Worm (Caenorhabditis elegans) whole organism, L1 larva: ENCODE data around the gene F22E5.13.

Experiments
- C34B4.2 ChIP-seq: sonication (generic microtip); optimal IDR thresholded peaks from 2 replicates; lab custom pipeline; 2017; ENCODE audit warnings: mild to moderate bottlenecking, missing genetic modification characterization, missing compliant biosample characterization
- blmp-1 ChIP-seq: fragments of 150-350 bp; optimal IDR thresholded peaks from 2 replicates; lab custom pipeline; 2014; ENCODE audit warnings: missing biosample characterization, missing genetic modification characterization
- ceh-63 ChIP-seq: fragments of 200-800 bp; sonication (Bioruptor generic); optimal IDR thresholded peaks from 2 replicates; lab custom pipeline; 2018; ENCODE audit warnings: mild to moderate bottlenecking, missing genetic modification characterization, missing compliant biosample characterization
- ceh-88 ChIP-seq: fragments of 200-800 bp; sonication (Bioruptor generic); IDR thresholded peaks from 2 replicates; pipeline ENCODE4 v1.3.6; 2022; ENCODE audit warnings: missing genetic modification characterization, missing compliant biosample characterization
- ces-1 ChIP-seq: fragments of 150-350 bp; optimal IDR thresholded peaks from 2 replicates; lab custom pipeline; 2014; ENCODE audit warnings: missing biosample characterization, missing genetic modification reagents, missing genetic modification characterization
- dpl-1 ChIP-seq, 3 experiments: fragments of 150-350 bp in 2 of 3; sonication (generic microtip) in 1 of 3; optimal IDR thresholded peaks; 2 replicates each; lab custom pipeline; 2014 to 2017; ENCODE audit warnings: missing biosample characterization in 3 of 3, missing genetic modification characterization in 3 of 3, missing genetic modification reagents in 3 of 3
- dsc-1 ChIP-seq: sonication (generic microtip); optimal IDR thresholded peaks from 2 replicates; lab custom pipeline; 2016; ENCODE audit warnings: mild to moderate bottlenecking, missing genetic modification characterization, missing compliant biosample characterization
- efl-3 ChIP-seq: fragments of 200-800 bp; sonication (Bioruptor generic); optimal IDR thresholded peaks from 2 replicates; lab custom pipeline; 2018; ENCODE audit warnings: mild to moderate bottlenecking, missing genetic modification characterization, missing compliant biosample characterization
- egl-13 ChIP-seq: sonication (generic microtip); optimal IDR thresholded peaks from 2 replicates; lab custom pipeline; 2016; ENCODE audit warnings: missing genotype, missing genetic modification reagents, missing genetic modification characterization, missing compliant biosample characterization
- elt-3 ChIP-seq, 6 experiments: fragments of 150-350 bp in 1 of 6; sonication (generic microtip); optimal IDR thresholded peaks; 2 replicates each; lab custom pipeline; 2017 to 2018; ENCODE audit warnings: missing biosample characterization in 6 of 6, missing genetic modification characterization in 6 of 6, inconsistent platforms in 1 of 6
- fkh-4 ChIP-seq: sonication (generic microtip); optimal IDR thresholded peaks from 2 replicates; lab custom pipeline; 2016; ENCODE audit warnings: missing compliant biosample characterization, missing genetic modification characterization, borderline replicate concordance
- fkh-8 ChIP-seq: sonication (generic microtip); optimal IDR thresholded peaks from 2 replicates; lab custom pipeline; 2016; ENCODE audit warnings: mild to moderate bottlenecking, missing genetic modification characterization, missing compliant biosample characterization
- grh-1 ChIP-seq: fragments of 200-800 bp; sonication (Bioruptor generic); IDR thresholded peaks from 2 replicates; pipeline ENCODE4 v1.3.6; 2022; ENCODE audit warnings: missing genetic modification reagents, missing genetic modification characterization, missing compliant biosample characterization
- hlh-17 ChIP-seq: fragments of 200-800 bp; sonication (Bioruptor generic); optimal IDR thresholded peaks from 2 replicates; lab custom pipeline; 2018; ENCODE audit warnings: missing genetic modification characterization, mild to moderate bottlenecking, missing compliant biosample characterization, moderate library complexity, borderline replicate concordance
- hlh-4 ChIP-seq: sonication (generic microtip); optimal IDR thresholded peaks from 2 replicates; lab custom pipeline; 2016; ENCODE audit warnings: mild to moderate bottlenecking, missing genetic modification characterization, missing compliant biosample characterization
- isw-1 ChIP-seq: fragments of 200-800 bp; sonication (Bioruptor generic); IDR thresholded peaks from 2 replicates; pipeline ENCODE4 v1.3.6; 2022; ENCODE audit warnings: missing genetic modification characterization, missing compliant biosample characterization
- lin-13 ChIP-seq: fragments of 150-350 bp; optimal IDR thresholded peaks from 2 replicates; lab custom pipeline; 2014; ENCODE audit warnings: missing biosample characterization, missing genetic modification reagents, missing genetic modification characterization
- lin-14 ChIP-seq: fragments of 200-800 bp; sonication (Bioruptor generic); optimal IDR thresholded peaks from 2 replicates; lab custom pipeline; 2018; ENCODE audit warnings: mild to moderate bottlenecking, missing genetic modification characterization, moderate library complexity, missing compliant biosample characterization
- lin-15B ChIP-seq: fragments of 150-350 bp; sonication (generic microtip); optimal IDR thresholded peaks from 3 replicates; lab custom pipeline; 2014; ENCODE audit warnings: missing biosample characterization, missing genetic modification characterization
- lin-35 ChIP-seq, 2 experiments: fragments of 150-350 bp; optimal IDR thresholded peaks; 2 replicates each; lab custom pipeline; 2014; ENCODE audit warnings: missing biosample characterization in 2 of 2, missing genetic modification characterization in 2 of 2, missing genetic modification reagents in 2 of 2
- lsy-2 ChIP-seq, 2 experiments: fragments of 150-350 bp; optimal IDR thresholded peaks; 2 replicates each; lab custom pipeline; 2014; ENCODE audit warnings: missing biosample characterization in 2 of 2, missing genetic modification characterization in 2 of 2
- mab-9 ChIP-seq: fragments of 200-800 bp; sonication (Bioruptor generic); IDR thresholded peaks from 2 replicates; pipeline ENCODE4 v1.3.6; 2022; ENCODE audit warnings: missing genetic modification reagents, missing genetic modification characterization, missing compliant biosample characterization
- mdl-1 ChIP-seq, 2 experiments: fragments of 150-350 bp; optimal IDR thresholded peaks; 2 replicates each; lab custom pipeline; 2014 to 2017; ENCODE audit warnings: missing biosample characterization in 2 of 2, missing genetic modification characterization in 2 of 2, inconsistent platforms in 1 of 2
- nhr-19 ChIP-seq: fragments of 200-800 bp; sonication (Bioruptor generic); conservative IDR thresholded peaks from 2 replicates; pipeline ENCODE4 v1.3.6; 2022; ENCODE audit warnings: missing genetic modification characterization, missing compliant biosample characterization
- nhr-20 ChIP-seq: sonication (generic microtip); optimal IDR thresholded peaks from 2 replicates; lab custom pipeline; 2016; ENCODE audit warnings: mild to moderate bottlenecking, missing genetic modification characterization, missing compliant biosample characterization
- nhr-28 ChIP-seq: fragments of 150-350 bp; optimal IDR thresholded peaks from 2 replicates; lab custom pipeline; 2014; ENCODE audit warnings: missing biosample characterization, missing genetic modification characterization
- nhr-77 ChIP-seq: fragments of 150-350 bp; optimal IDR thresholded peaks from 2 replicates; lab custom pipeline; 2014; ENCODE audit warnings: missing biosample characterization, missing genetic modification characterization
- pag-3 ChIP-seq: sonication (generic microtip); optimal IDR thresholded peaks from 2 replicates; lab custom pipeline; 2017; ENCODE audit warnings: missing genetic modification characterization, mild to moderate bottlenecking, missing compliant biosample characterization, antibody characterized with exemption, borderline replicate concordance; ENCODE audit not compliant: insufficient read depth
- skn-1 ChIP-seq: fragments of 150-350 bp; optimal IDR thresholded peaks from 2 replicates; lab custom pipeline; 2014; ENCODE audit warnings: missing biosample characterization, missing genetic modification characterization
- snu-23 ChIP-seq: sonication (generic microtip); optimal IDR thresholded peaks from 2 replicates; lab custom pipeline; 2016; ENCODE audit warnings: missing genetic modification characterization, missing compliant biosample characterization
- sptf-1 ChIP-seq: fragments of 150-350 bp; optimal IDR thresholded peaks from 2 replicates; lab custom pipeline; 2014; ENCODE audit warnings: missing biosample characterization, missing genetic modification characterization
- swsn-7 ChIP-seq: sonication (generic microtip); optimal IDR thresholded peaks from 2 replicates; lab custom pipeline; 2016; ENCODE audit warnings: missing genetic modification characterization, missing compliant biosample characterization
- unc-30 ChIP-seq: sonication (generic microtip); optimal IDR thresholded peaks from 2 replicates; lab custom pipeline; 2017; ENCODE audit warnings: missing biosample characterization, missing genetic modification characterization
- xbp-1 ChIP-seq: sonication (generic microtip); optimal IDR thresholded peaks from 2 replicates; lab custom pipeline; 2016; ENCODE audit warnings: missing genetic modification characterization, missing compliant biosample characterization
- zip-4 ChIP-seq: fragments of 200-800 bp; sonication (Bioruptor generic); optimal IDR thresholded peaks from 2 replicates; lab custom pipeline; 2018; ENCODE audit warnings: mild to moderate bottlenecking, missing genetic modification characterization, moderate library complexity, missing compliant biosample characterization
- ztf-4 ChIP-seq: fragments of 150-350 bp; optimal IDR thresholded peaks from 2 replicates; lab custom pipeline; 2014; ENCODE audit warnings: missing biosample characterization, missing genetic modification characterization

Gene F22E5.13

ce11 chrII:2637359-2637758 is 12.1 kb downstream of the F22E5.13 start, which contains the start of gene F22E5.21:
Gene F22E5.21 (minus strand): TSS chrII:2637459.
- TF ChIP-seq ceh-63 (no peak), nhr-20 (tag; lab: Kevin White, UChicago) (no peak), pag-3 (tag; lab: Kevin White, UChicago) (no peak), C34B4.2 (tag; lab: Kevin White, UChicago) (no peak), hlh-17 (GFP tag; lab: Kevin White, UChicago) (no peak), sptf-1 (tag; lab: Kevin White, UChicago) (no peak), fkh-4 (no peak), unc-30 (tag; lab: Kevin White, UChicago) (no peak), skn-1 (tag; lab: Kevin White, UChicago) (no peak), isw-1 (GFP tag; lab: Robert Waterston, UW) (no peak), nhr-19 (GFP tag; lab: Robert Waterston, UW) (no peak), lin-35 (GFP tag; optimal IDR thresholded peaks at IDR 0.05; lab: Kevin White, UChicago) (no peak), swsn-7 (no peak), mdl-1 (tag; optimal IDR thresholded peaks at IDR 0.05; lab: Kevin White, UChicago) (no peak), ztf-4 (tag; lab: Kevin White, UChicago) (no peak)

ce11 chrII:2631169-2631568 is 18.3 kb downstream of the F22E5.13 start, which contains the start of gene D2062.1:
Gene D2062.1 (plus strand): TSS chrII:2631469.
- TF ChIP-seq mab-9 (GFP tag; lab: Robert Waterston, UW) = no peak
- TF ChIP-seq lsy-2 (tag; optimal IDR thresholded peaks at IDR 0.05; lab: Kevin White, UChicago) = no peak
- TF ChIP-seq ces-1 = no peak
- TF ChIP-seq lin-15B (tag; lab: Kevin White, UChicago) = no peak
- TF ChIP-seq egl-13 (tag; lab: Kevin White, UChicago) = no peak
- no peak for TF ChIP-seq grh-1 (GFP tag; lab: Robert Waterston, UW)

ce11 chrII:2629270-2629669 is 20.2 kb downstream of the F22E5.13 start, which contains the start of gene sri-37:
Gene sri-37 (plus strand): TSS chrII:2629570.
- no peak for TF ChIP-seq elt-3 (tag; optimal IDR thresholded peaks at IDR 0.05; lab: Kevin White, UChicago)
- TF ChIP-seq xbp-1 (tag; lab: Kevin White, UChicago) = no peak
- TF ChIP-seq lin-13 (GFP tag; lab: Kevin White, UChicago) = no peak
- TF ChIP-seq hlh-4 (tag; lab: Kevin White, UChicago) = no peak
- TF ChIP-seq ceh-88 = no peak
- no peak for TF ChIP-seq blmp-1 (tag; lab: Kevin White, UChicago)
- TF ChIP-seq nhr-77 (tag; lab: Kevin White, UChicago) = no peak
- no peak for TF ChIP-seq dsc-1 (tag; lab: Kevin White, UChicago)
- TF ChIP-seq, all 84 proteins: peak for 0

ce11 chrII:2628401-2628800 is 21.0 kb downstream of the F22E5.13 start:
- TF ChIP-seq lin-14 (no peak), nhr-28 (tag; lab: Kevin White, UChicago) (no peak), fkh-8 (tag; lab: Kevin White, UChicago) (no peak), snu-23 (no peak), dpl-1 (GFP tag; optimal IDR thresholded peaks at IDR 0.05; lab: Kevin White, UChicago) (no peak), efl-3 (GFP tag; lab: Kevin White, UChicago) (no peak), elt-3 (tag; optimal IDR thresholded peaks at IDR 0.05; lab: Kevin White, UChicago) (no peak), zip-4 (no peak), ztf-4 (tag; lab: Kevin White, UChicago) (no peak)
- TF ChIP-seq, all 84 proteins: peak for 0
